Fruit fly (Drosophila melanogaster): ENCODE results near the gene NimC1.
A peak's percentile ranks its signal among the peaks of the same experiment; 100 is the strongest.

NimC1 gene

dm6 chr2L:14020545-14020874 is 43.9 kb upstream of the NimC1 start:
- peak; percentile 37 for TF ChIP-seq CrebA (GFP tag; optimal IDR thresholded peaks at IDR 0.05; ENCODE audit: borderline replicate concordance)
- TF ChIP-seq dl (GFP tag; optimal IDR thresholded peaks at IDR 0.05; ENCODE audit: insufficient read depth in 1 of 2, partially characterized antibody in 2 of 2), result peak in 1 of 2 experiments; percentile 27
- TF ChIP-seq Dif (GFP tag; optimal IDR thresholded peaks at IDR 0.05; ENCODE audit: partially characterized antibody), result peak; percentile 30
- TF ChIP-seq tai (GFP tag; optimal IDR thresholded peaks at IDR 0.05), result no peak
- TF ChIP-seq GATAd (GFP tag; optimal IDR thresholded peaks at IDR 0.05), result no peak
- TF ChIP-seq Vsx2 (GFP tag; optimal IDR thresholded peaks at IDR 0.05; ENCODE audit: partially characterized antibody), result peak; percentile 91
- TF ChIP-seq psq (GFP tag; optimal IDR thresholded peaks at IDR 0.05), result no peak
- TF ChIP-seq sv (GFP tag; optimal IDR thresholded peaks at IDR 0.05), result no peak
- peak; percentile 2 for TF ChIP-seq brk (GFP tag; optimal IDR thresholded peaks at IDR 0.05)
- TF ChIP-seq ey (GFP tag; optimal IDR thresholded peaks at IDR 0.05), result no peak

dm6 chr2L:14020108-14020507 is 43.5 kb upstream of the NimC1 start, which contains the start of gene NimC3:
NimC3 (minus strand) TSS chr2L:14020208.
- TF ChIP-seq Dfd (GFP tag; optimal IDR thresholded peaks at IDR 0.05) (no peak), lola (GFP tag; optimal IDR thresholded peaks at IDR 0.05) (no peak), Dif (GFP tag; optimal IDR thresholded peaks at IDR 0.05; ENCODE audit: partially characterized antibody) (no peak), foxo (GFP tag; optimal IDR thresholded peaks at IDR 0.05) (no peak), OdsH (GFP tag; optimal IDR thresholded peaks at IDR 0.05) (no peak), Myc (optimal IDR thresholded peaks at IDR 0.05) (no peak), fru (GFP tag; optimal IDR thresholded peaks at IDR 0.05) (no peak), Sp1 (GFP tag; optimal IDR thresholded peaks at IDR 0.05) (no peak), tai (GFP tag; optimal IDR thresholded peaks at IDR 0.05) (no peak), Hr78 (GFP tag; optimal IDR thresholded peaks at IDR 0.05) (no peak), sv (GFP tag; optimal IDR thresholded peaks at IDR 0.05) (no peak), jim (GFP tag; optimal IDR thresholded peaks at IDR 0.05) (no peak)

dm6 chr2L:14019654-14020053 is 43.1 kb upstream of the NimC1 start:
- TF ChIP-seq usp (GFP tag; optimal IDR thresholded peaks at IDR 0.05), result no peak
- no peak for TF ChIP-seq Vsx2 (GFP tag; optimal IDR thresholded peaks at IDR 0.05; ENCODE audit: partially characterized antibody)
- no peak for TF ChIP-seq CG9705 (GFP tag; optimal IDR thresholded peaks at IDR 0.05)
- no peak for TF ChIP-seq CrebA (GFP tag; optimal IDR thresholded peaks at IDR 0.05; ENCODE audit: borderline replicate concordance)
- no peak for TF ChIP-seq Mio (GFP tag; optimal IDR thresholded peaks at IDR 0.05)
- no peak for TF ChIP-seq rgr (GFP tag; optimal IDR thresholded peaks at IDR 0.05)
- TF ChIP-seq ey (GFP tag; optimal IDR thresholded peaks at IDR 0.05), result no peak
- TF ChIP-seq OdsH (GFP tag; optimal IDR thresholded peaks at IDR 0.05), result no peak
- TF ChIP-seq HLH106 (tag; optimal IDR thresholded peaks at IDR 0.05), result no peak
- TF ChIP-seq h (GFP tag; optimal IDR thresholded peaks at IDR 0.05), result no peak

dm6 chr2L:14015109-14015508 is 38.5 kb upstream of the NimC1 start:
- no peak for TF ChIP-seq jim (GFP tag; optimal IDR thresholded peaks at IDR 0.05)
- no peak for TF ChIP-seq Rel (GFP tag; optimal IDR thresholded peaks at IDR 0.05)
- no peak for TF ChIP-seq Rel (tag; optimal IDR thresholded peaks at IDR 0.05)
- no peak for TF ChIP-seq GATAd (GFP tag; optimal IDR thresholded peaks at IDR 0.05)
- TF ChIP-seq OdsH (GFP tag; optimal IDR thresholded peaks at IDR 0.05), result no peak
- TF ChIP-seq foxo (GFP tag; optimal IDR thresholded peaks at IDR 0.05), result no peak
- TF ChIP-seq Hr78 (GFP tag; optimal IDR thresholded peaks at IDR 0.05), result no peak
- TF ChIP-seq brk (GFP tag; optimal IDR thresholded peaks at IDR 0.05), result no peak
- TF ChIP-seq Dfd (GFP tag; optimal IDR thresholded peaks at IDR 0.05), result no peak
- TF ChIP-seq rgr (GFP tag; optimal IDR thresholded peaks at IDR 0.05), result no peak

dm6 chr2L:14013478-14013877 is 36.9 kb upstream of the NimC1 start:
- TF ChIP-seq h (GFP tag; optimal IDR thresholded peaks at IDR 0.05), result peak; percentile 59
- no peak for TF ChIP-seq dmrt93B (GFP tag; optimal IDR thresholded peaks at IDR 0.05)

- TF ChIP-seq Hr78 (GFP tag; optimal IDR thresholded peaks at IDR 0.05) (no peak), fru (GFP tag; optimal IDR thresholded peaks at IDR 0.05) (no peak), OdsH (GFP tag; optimal IDR thresholded peaks at IDR 0.05) (no peak), Mio (GFP tag; optimal IDR thresholded peaks at IDR 0.05) (no peak), N (GFP tag; optimal IDR thresholded peaks at IDR 0.05) (no peak), rgr (GFP tag; optimal IDR thresholded peaks at IDR 0.05) (no peak), Rel (GFP tag; optimal IDR thresholded peaks at IDR 0.05) (no peak), Rel (tag; optimal IDR thresholded peaks at IDR 0.05) (no peak), GATAd (GFP tag; optimal IDR thresholded peaks at IDR 0.05) (no peak), Dif (GFP tag; optimal IDR thresholded peaks at IDR 0.05; ENCODE audit: partially characterized antibody) (no peak)
Measured at dm6 chr2L:14012304-14013054, 35.9 kb upstream of the NimC1 start, which contains the start of gene bgm. bgm (plus strand) TSS chr2L:14013004.
